Worm (Caenorhabditis elegans) whole organism, L3 larva: ENCODE data around the gene cld-1.

Source experiments
- R02D3.7 ChIP-seq: fragments of 150-350 bp; optimal IDR thresholded peaks from 2 replicates; lab custom pipeline; 2014; ENCODE audit warnings: missing biosample characterization, missing genetic modification characterization
- ZK546.5 ChIP-seq: sonication (generic microtip); optimal IDR thresholded peaks from 2 replicates; lab custom pipeline; 2017; ENCODE audit warnings: missing biosample characterization, missing genetic modification characterization
- aly-2 ChIP-seq: fragments of 150-350 bp; optimal IDR thresholded peaks from 2 replicates; lab custom pipeline; 2014; ENCODE audit warnings: missing biosample characterization, missing genetic modification characterization
- ama-1 ChIP-seq: fragments of 150-350 bp; optimal IDR thresholded peaks from 2 replicates; lab custom pipeline; 2018
- ceh-16 ChIP-seq: sonication (generic microtip); optimal IDR thresholded peaks from 2 replicates; lab custom pipeline; 2017; ENCODE audit warnings: missing biosample characterization, missing genetic modification characterization
- ceh-28 ChIP-seq: fragments of 150-350 bp; optimal IDR thresholded peaks from 2 replicates; lab custom pipeline; 2014; ENCODE audit warnings: missing biosample characterization, missing genetic modification reagents, missing genetic modification characterization
- ceh-82 ChIP-seq: fragments of 150-350 bp; optimal IDR thresholded peaks from 2 replicates; lab custom pipeline; 2014; ENCODE audit warnings: missing biosample characterization, missing genetic modification characterization
- ceh-9 ChIP-seq: sonication (generic microtip); optimal IDR thresholded peaks from 2 replicates; lab custom pipeline; 2018; ENCODE audit warnings: missing biosample characterization, missing genetic modification characterization
- daf-12 ChIP-seq: fragments of 150-350 bp; optimal IDR thresholded peaks from 2 replicates; lab custom pipeline; 2014; ENCODE audit warnings: missing biosample characterization, missing genetic modification reagents, missing genetic modification characterization
- egl-5 ChIP-seq: fragments of 150-350 bp; optimal IDR thresholded peaks from 2 replicates; lab custom pipeline; 2017; ENCODE audit warnings: missing biosample characterization, missing genetic modification reagents, missing genetic modification characterization, inconsistent platforms
- elt-2 ChIP-seq: sonication (generic microtip); optimal IDR thresholded peaks from 2 replicates; lab custom pipeline; 2016; ENCODE audit warnings: missing genetic modification reagents, mild to moderate bottlenecking, missing genetic modification characterization, missing compliant biosample characterization
- elt-3 ChIP-seq, 3 experiments: fragments of 150-350 bp in 1 of 3; sonication (generic microtip) in 2 of 3; optimal IDR thresholded peaks; 2 replicates in 2 of 3; 4 replicates in 1 of 3; lab custom pipeline; 2014 to 2017; ENCODE audit warnings: missing biosample characterization in 3 of 3, missing genetic modification characterization in 3 of 3
- eor-1 ChIP-seq, 2 experiments: fragments of 150-350 bp; optimal IDR thresholded peaks; 2 replicates each; lab custom pipeline; 2014 to 2018; ENCODE audit warnings: missing biosample characterization in 2 of 2, missing genetic modification characterization in 2 of 2
- fkh-10 ChIP-seq: sonication (generic microtip); optimal IDR thresholded peaks from 2 replicates; lab custom pipeline; 2017; ENCODE audit warnings: missing biosample characterization, missing genetic modification reagents, missing genetic modification characterization
- fkh-2 ChIP-seq: fragments of 150-350 bp; optimal IDR thresholded peaks from 2 replicates; lab custom pipeline; 2014; ENCODE audit warnings: missing biosample characterization, missing genetic modification reagents, missing genetic modification characterization
- fos-1 ChIP-seq: fragments of 150-350 bp; optimal IDR thresholded peaks from 2 replicates; lab custom pipeline; 2014; ENCODE audit warnings: missing biosample characterization, missing genetic modification characterization
- hmg-11 ChIP-seq: sonication (generic microtip); optimal IDR thresholded peaks from 2 replicates; lab custom pipeline; 2016; ENCODE audit warnings: missing genetic modification characterization, missing compliant biosample characterization
- jun-1 ChIP-seq: fragments of 150-350 bp; optimal IDR thresholded peaks from 2 replicates; lab custom pipeline; 2014; ENCODE audit warnings: missing biosample characterization, missing genetic modification reagents, missing genetic modification characterization
- lin-39 ChIP-seq: fragments of 150-350 bp; optimal IDR thresholded peaks from 2 replicates; lab custom pipeline; 2018; ENCODE audit warnings: missing biosample characterization, missing genetic modification reagents, missing genetic modification characterization
- mdl-1 ChIP-seq: fragments of 150-350 bp; optimal IDR thresholded peaks from 2 replicates; lab custom pipeline; 2014; ENCODE audit warnings: missing biosample characterization, missing genetic modification characterization
- mml-1 ChIP-seq: fragments of 150-350 bp; sonication (generic microtip); optimal IDR thresholded peaks from 3 replicates; lab custom pipeline; 2014; ENCODE audit warnings: missing biosample characterization, missing genetic modification characterization
- nhr-11 ChIP-seq: fragments of 150-350 bp; optimal IDR thresholded peaks from 2 replicates; lab custom pipeline; 2014; ENCODE audit warnings: missing biosample characterization, missing genetic modification characterization
- nhr-23 ChIP-seq: fragments of 150-350 bp; optimal IDR thresholded peaks from 2 replicates; lab custom pipeline; 2014; ENCODE audit warnings: missing biosample characterization, missing genetic modification reagents, missing genetic modification characterization
- nhr-237 ChIP-seq: fragments of 150-350 bp; optimal IDR thresholded peaks from 2 replicates; lab custom pipeline; 2014; ENCODE audit warnings: missing biosample characterization, missing genetic modification characterization
- nhr-25 ChIP-seq: sonication (generic microtip); optimal IDR thresholded peaks from 2 replicates; lab custom pipeline; 2017; ENCODE audit warnings: missing biosample characterization, missing genetic modification characterization
- nhr-43 ChIP-seq: sonication (generic microtip); optimal IDR thresholded peaks from 2 replicates; lab custom pipeline; 2016; ENCODE audit warnings: mild to moderate bottlenecking, missing genetic modification characterization, missing compliant biosample characterization; ENCODE audit not compliant: poor library complexity, severe bottlenecking
- pqm-1 ChIP-seq: fragments of 150-350 bp; optimal IDR thresholded peaks from 2 replicates; lab custom pipeline; 2017; ENCODE audit warnings: missing biosample characterization, missing genetic modification characterization, inconsistent platforms
- sea-2 ChIP-seq: fragments of 150-350 bp; sonication (generic microtip); optimal IDR thresholded peaks from 4 replicates; lab custom pipeline; 2014; ENCODE audit warnings: missing biosample characterization, missing genetic modification reagents, missing genetic modification characterization
- skn-1 ChIP-seq: fragments of 150-350 bp; optimal IDR thresholded peaks from 2 replicates; lab custom pipeline; 2014; ENCODE audit warnings: missing biosample characterization, missing genetic modification characterization
- snpc-4 ChIP-seq: fragments of 150-350 bp; optimal IDR thresholded peaks from 2 replicates; lab custom pipeline; 2014; ENCODE audit warnings: missing biosample characterization, missing genetic modification characterization
- unc-39 ChIP-seq: sonication (generic microtip); optimal IDR thresholded peaks from 4 replicates; lab custom pipeline; 2017; ENCODE audit warnings: missing biosample characterization, missing genetic modification characterization
- zag-1 ChIP-seq: fragments of 150-350 bp; optimal IDR thresholded peaks from 2 replicates; lab custom pipeline; 2014; ENCODE audit warnings: missing biosample characterization, missing genetic modification characterization
- ztf-4 ChIP-seq: fragments of 150-350 bp; optimal IDR thresholded peaks from 2 replicates; lab custom pipeline; 2014; ENCODE audit warnings: missing biosample characterization, missing genetic modification characterization

Gene cld-1

DNA sequence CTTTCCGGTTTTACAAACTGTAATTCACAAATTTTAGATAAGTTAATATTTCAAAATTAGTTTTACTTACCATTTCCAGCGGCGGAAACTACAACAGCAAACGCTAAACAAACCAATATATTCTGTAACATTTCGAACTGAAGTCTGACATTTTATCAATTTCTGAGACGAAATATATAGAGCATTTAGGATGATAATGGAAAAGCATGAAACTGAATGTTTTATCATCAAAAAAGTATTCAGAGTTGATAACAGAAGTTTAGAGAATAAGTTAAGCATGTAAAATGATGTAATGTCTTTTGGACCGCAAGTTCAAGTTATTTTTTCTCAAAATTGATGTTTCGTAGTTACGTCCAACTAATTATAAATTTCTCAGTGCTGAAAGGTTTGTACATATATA, 33.1 kb upstream of the cld-1 start, which contains the start of gene F55G11.2:
TSS of gene F55G11.2 (minus strand) at position 149 of the 400 bp plus-strand sequence.
- TF ChIP-seq daf-12 (no peak), elt-2 (tag; lab: Kevin White, UChicago) (peak; percentile 76), elt-3 (tag; optimal IDR thresholded peaks at IDR 0.05; lab: Kevin White, UChicago) (no peak), fkh-2 (tag; lab: Kevin White, UChicago) (no peak), hmg-11 (tag; lab: Kevin White, UChicago) (no peak), aly-2 (no peak)
- TF ChIP-seq, all 47 proteins: peak for 1

DNA sequence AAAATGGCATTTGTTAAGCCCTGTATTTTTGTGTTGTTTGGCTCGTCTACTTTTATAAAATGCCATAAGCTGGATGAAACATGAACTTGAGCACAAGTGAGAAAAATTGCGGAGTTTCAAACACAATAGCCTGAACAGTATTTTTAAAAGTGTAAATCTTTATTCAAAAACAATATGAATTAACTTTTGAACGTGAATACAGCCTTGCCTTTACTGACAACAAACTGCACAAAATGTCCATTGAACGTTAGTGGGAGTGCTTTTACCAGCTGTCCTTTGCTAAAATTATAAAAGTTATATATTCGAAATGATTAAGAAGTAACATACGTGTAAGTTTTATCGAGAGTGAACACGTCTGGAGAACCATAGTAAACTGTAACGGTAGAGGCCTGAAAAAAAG, 31.2 kb upstream of the cld-1 start:
- TF ChIP-seq R02D3.7 (tag; lab: Kevin White, UChicago) (no peak), unc-39 (tag; lab: Kevin White, UChicago) (no peak), nhr-237 (tag; lab: Kevin White, UChicago) (no peak), ztf-4 (no peak), mml-1 (tag; lab: Kevin White, UChicago) (no peak), nhr-25 (tag; lab: Kevin White, UChicago) (no peak), pqm-1 (no peak), fkh-10 (GFP tag; lab: Kevin White, UChicago) (no peak), nhr-23 (tag; lab: Kevin White, UChicago) (no peak), daf-12 (no peak), nhr-43 (tag; lab: Kevin White, UChicago) (no peak), lin-39 (no peak), nhr-11 (tag; lab: Kevin White, UChicago) (no peak), fos-1 (tag; lab: Kevin White, UChicago) (no peak), zag-1 (tag; lab: Kevin White, UChicago) (no peak), mdl-1 (no peak), skn-1 (no peak), egl-5 (tag; lab: Kevin White, UChicago) (no peak), elt-2 (tag; lab: Kevin White, UChicago) (no peak)

DNA sequence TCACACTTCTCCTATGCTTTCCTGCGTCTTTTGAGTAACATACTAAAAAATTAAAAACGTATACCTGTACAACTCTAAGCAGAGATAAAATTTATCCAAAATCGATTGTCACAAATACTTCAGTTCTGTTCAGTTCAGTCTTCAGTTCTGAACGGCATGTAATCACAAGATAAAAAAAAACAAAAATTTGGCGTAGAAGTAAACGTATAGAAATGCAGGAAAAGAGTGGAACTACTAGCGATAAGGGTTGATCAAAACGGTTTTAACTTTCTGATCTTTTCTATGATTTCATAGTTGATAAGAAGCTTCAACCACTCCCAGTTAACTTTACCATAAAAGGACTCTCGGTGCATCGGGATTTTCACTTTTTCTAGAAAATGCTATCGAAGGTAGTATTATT, 29.0 kb upstream of the cld-1 start, which contains the start of gene dod-22:
TSS of gene dod-22 (plus strand) at position 301 of the 400 bp plus-strand sequence.
- TF ChIP-seq elt-3 (tag; optimal IDR thresholded peaks at IDR 0.05; lab: Kevin White, UChicago) (no peak), eor-1 (tag; optimal IDR thresholded peaks at IDR 0.05; lab: Kevin White, UChicago) (no peak), hmg-11 (tag; lab: Kevin White, UChicago) (no peak), ama-1 (lab: Kevin White, UChicago) (no peak), jun-1 (tag; lab: Kevin White, UChicago) (no peak), fos-1 (tag; lab: Kevin White, UChicago) (no peak), ZK546.5 (tag; lab: Kevin White, UChicago) (no peak), ceh-16 (no peak), ceh-28 (tag; lab: Kevin White, UChicago) (no peak), nhr-11 (tag; lab: Kevin White, UChicago) (no peak), skn-1 (no peak), nhr-25 (tag; lab: Kevin White, UChicago) (no peak), mdl-1 (no peak), ceh-82 (tag; lab: Kevin White, UChicago) (no peak), ceh-9 (tag; lab: Kevin White, UChicago) (no peak), sea-2 (GFP tag; lab: Kevin White, UChicago) (no peak), fkh-10 (GFP tag; lab: Kevin White, UChicago) (no peak)

DNA sequence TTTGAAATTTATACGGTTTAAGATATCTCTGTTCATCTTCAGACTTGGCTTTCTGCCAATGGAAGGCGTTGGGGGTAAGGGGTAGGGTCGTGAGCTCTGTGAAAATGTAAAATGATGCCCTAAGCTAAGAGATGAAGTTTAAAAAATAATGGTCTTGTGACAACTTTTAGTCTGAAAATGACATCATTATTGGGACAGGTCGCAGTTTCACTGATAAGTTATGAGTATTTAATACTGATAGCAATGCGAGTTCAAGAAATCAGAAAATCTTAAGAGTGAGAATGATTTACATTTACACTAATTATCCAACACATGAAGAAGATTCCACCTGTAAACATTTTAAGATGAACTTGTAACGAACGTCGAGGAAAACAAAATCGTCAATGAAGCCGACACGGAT, 28.6 kb upstream of the cld-1 start:
- TF ChIP-seq egl-5 (tag; lab: Kevin White, UChicago) (no peak), mdl-1 (no peak), ZK546.5 (tag; lab: Kevin White, UChicago) (no peak), elt-2 (tag; lab: Kevin White, UChicago) (peak; percentile 64), pqm-1 (peak; percentile 76), ama-1 (lab: Kevin White, UChicago) (no peak), zag-1 (tag; lab: Kevin White, UChicago) (no peak), nhr-43 (tag; lab: Kevin White, UChicago) (no peak)

DNA sequence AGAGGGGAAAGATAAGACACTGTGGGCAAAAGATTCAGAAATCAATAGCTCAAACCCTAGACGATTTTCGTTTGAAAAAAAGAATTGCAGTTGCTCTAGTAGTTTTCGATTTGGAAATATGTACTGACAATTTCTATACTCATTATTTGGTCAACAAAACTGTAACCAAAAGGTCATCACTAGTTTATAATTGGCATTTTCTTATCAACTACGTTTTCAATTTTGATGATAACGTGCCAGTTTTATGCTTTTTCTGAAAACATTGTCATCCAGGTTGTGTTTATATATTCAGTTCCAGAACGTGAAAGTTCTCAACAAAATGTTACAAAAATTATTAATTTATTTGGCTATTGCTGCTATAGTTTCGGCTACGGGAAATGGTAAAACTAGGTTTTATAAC, 26.5 kb upstream of the cld-1 start, which contains the start of gene F55G11.8:
TSS of gene F55G11.8 (plus strand) at position 245 of the 400 bp plus-strand sequence.
- TF ChIP-seq snpc-4 (tag; lab: Kevin White, UChicago): no peak
- peak; percentile 2 for TF ChIP-seq skn-1
- TF ChIP-seq eor-1 (tag; optimal IDR thresholded peaks at IDR 0.05; lab: Kevin White, UChicago): no peak
- no peak for TF ChIP-seq ceh-82 (tag; lab: Kevin White, UChicago)
- peak; percentile 78 for TF ChIP-seq elt-2 (tag; lab: Kevin White, UChicago)
- no peak for TF ChIP-seq ZK546.5 (tag; lab: Kevin White, UChicago)
- no peak for TF ChIP-seq egl-5 (tag; lab: Kevin White, UChicago)
- TF ChIP-seq pqm-1: peak; percentile 20
